Fruit fly (Drosophila melanogaster): ENCODE results near the gene msps.

- no peak for TF ChIP-seq CG9948 (tag; optimal IDR thresholded peaks at IDR 0.05)
- TF ChIP-seq CG12605 (GFP tag; IDR thresholded peaks at IDR 0.05), result no peak
- no peak for TF ChIP-seq fd96Ca (GFP tag; IDR thresholded peaks at IDR 0.05)
- TF ChIP-seq Snoo (tag; optimal IDR thresholded peaks at IDR 0.05), result no peak
- TF ChIP-seq CG10348 (GFP tag; IDR thresholded peaks at IDR 0.05), result no peak
- TF ChIP-seq CG15710 (tag; optimal IDR thresholded peaks at IDR 0.05), result no peak
- TF ChIP-seq gl (tag; optimal IDR thresholded peaks at IDR 0.05), result no peak
- TF ChIP-seq Pif1A (GFP tag; optimal IDR thresholded peaks at IDR 0.05), result no peak
- TF ChIP-seq Pif1B (GFP tag; optimal IDR thresholded peaks at IDR 0.05), result no peak
Observed at dm6 chr3R:16034186-16034585, 16.4 kb upstream of the msps start.
